Worm (Caenorhabditis elegans) whole organism, late embryonic: ENCODE data around the gene fipr-5.

Experiments
- T23F11.4 ChIP-seq: fragments of 200-800 bp; sonication (Bioruptor generic); optimal IDR thresholded peaks from 2 replicates; lab custom pipeline; 2018; ENCODE audit warnings: mild to moderate bottlenecking, missing genetic modification characterization, missing compliant biosample characterization
- ama-1 ChIP-seq: fragments of 150-350 bp; optimal IDR thresholded peaks from 2 replicates; lab custom pipeline; 2014
- ceh-30 ChIP-seq: fragments of 150-350 bp; optimal IDR thresholded peaks from 2 replicates; lab custom pipeline; 2014; ENCODE audit warnings: missing biosample characterization, missing genetic modification characterization
- nfya-1 ChIP-seq: sonication (generic microtip); optimal IDR thresholded peaks from 2 replicates; lab custom pipeline; 2017; ENCODE audit warnings: missing genetic modification characterization, mild to moderate bottlenecking, missing compliant biosample characterization, antibody characterized with exemption, moderate library complexity
- nhr-11 ChIP-seq: fragments of 150-350 bp; optimal IDR thresholded peaks from 2 replicates; lab custom pipeline; 2014; ENCODE audit warnings: missing biosample characterization, missing genetic modification characterization

ce11 chrV:10227333-10227732 is 6.1 kb upstream of the fipr-5 start, which contains the start of gene ttr-19:
- TF ChIP-seq nhr-11 (tag; lab: Kevin White, UChicago): no peak
- TF ChIP-seq ceh-30 (tag; lab: Kevin White, UChicago): no peak
- TF ChIP-seq ama-1 (lab: Kevin White, UChicago): no peak
- TF ChIP-seq nfya-1 (tag; lab: Kevin White, UChicago): no peak
- TF ChIP-seq T23F11.4 (GFP tag; lab: Kevin White, UChicago): no peak
